Worm (Caenorhabditis elegans): ENCODE results near the gene cest-10.

ce11 chrIV:7228208-7228607, 47.9 kb downstream of the cest-10 start, which contains the start of gene D2024.5:
- TF ChIP-seq T20F7.1 (GFP tag; optimal IDR thresholded peaks at IDR 0.05) (no peak), hif-1 (tag; optimal IDR thresholded peaks at IDR 0.05) (no peak), pha-4 (GFP tag; IDR thresholded peaks at IDR 0.05) (no peak), pha-4 (tag; optimal IDR thresholded peaks at IDR 0.05) (no peak), mdl-1 (tag; optimal IDR thresholded peaks at IDR 0.05) (no peak), ZK546.5 (tag; optimal IDR thresholded peaks at IDR 0.05) (no peak), spr-3 (GFP tag; optimal IDR thresholded peaks at IDR 0.05) (no peak), vab-7 (GFP tag; IDR thresholded peaks at IDR 0.05) (no peak), unc-62 (GFP tag; optimal IDR thresholded peaks at IDR 0.05 in 1 of 2) (no peak), unc-62 (tag; optimal IDR thresholded peaks at IDR 0.05) (no peak), ces-1 (GFP tag; optimal IDR thresholded peaks at IDR 0.05) (no peak), mep-1 (tag; optimal IDR thresholded peaks at IDR 0.05) (no peak), fos-1 (tag; optimal IDR thresholded peaks at IDR 0.05) (no peak), skn-1 (tag; optimal IDR thresholded peaks at IDR 0.05) (no peak)
